Worm (Caenorhabditis elegans): ENCODE results near the gene nspb-2.

- TF ChIP-seq ztf-23 (GFP tag; IDR thresholded peaks at IDR 0.05) (no peak), med-1 (GFP tag; optimal IDR thresholded peaks at IDR 0.05; ENCODE audit: insufficient read depth) (no peak), T22C8.4 (GFP tag; IDR thresholded peaks at IDR 0.05) (no peak), flt-1 (GFP tag; IDR thresholded peaks at IDR 0.05) (no peak), cog-1 (tag; optimal IDR thresholded peaks at IDR 0.05) (no peak), tab-1 (GFP tag; IDR thresholded peaks at IDR 0.05) (no peak), ztf-29 (GFP tag; IDR thresholded peaks at IDR 0.05) (no peak)
Observed at ce11 chrIV:6560434-6560833, 31.1 kb upstream of the nspb-2 start, which contains the start of gene best-9.
